Fruit fly (Drosophila melanogaster) whole organism, wandering third instar larva: ENCODE measurements around the gene Rab10.
A peak's percentile ranks its signal among the peaks of the same experiment; 100 is the strongest.

Experiments
- Abd-B ChIP-seq: fragments of >200 bp; optimal IDR thresholded peaks from 2 replicates; lab custom pipeline; 2017; ENCODE audit warnings: missing biosample characterization, missing genetic modification characterization
- CG32264 ChIP-seq: fragments of 200-800 bp; sonication (Bioruptor generic); optimal IDR thresholded peaks from 2 replicates; lab custom pipeline; 2016; ENCODE audit warnings: missing biosample characterization, missing genetic modification characterization
- CG9705 ChIP-seq: fragments of 200-800 bp; sonication (Bioruptor generic); optimal IDR thresholded peaks from 2 replicates; lab custom pipeline; 2018; ENCODE audit warnings: missing biosample characterization, mild to moderate bottlenecking, missing genetic modification characterization
- CrebA ChIP-seq: fragments of 200-800 bp; sonication (Bioruptor generic); optimal IDR thresholded peaks from 2 replicates; lab custom pipeline; 2016; ENCODE audit warnings: missing biosample characterization, mild to moderate bottlenecking, missing genetic modification characterization, borderline replicate concordance
- Dfd ChIP-seq: fragments of >200 bp; optimal IDR thresholded peaks from 2 replicates; lab custom pipeline; 2017; ENCODE audit warnings: missing biosample characterization, missing genetic modification characterization
- HLH106 ChIP-seq: fragments of 200-800 bp; optimal IDR thresholded peaks from 3 replicates; lab custom pipeline; 2019; ENCODE audit warnings: missing biosample characterization, mild to moderate bottlenecking, missing genetic modification characterization, moderate library complexity
- Hnf4 ChIP-seq: fragments of 200-800 bp; sonication (Bioruptor generic); optimal IDR thresholded peaks from 2 replicates; lab custom pipeline; 2016; ENCODE audit warnings: missing biosample characterization, mild to moderate bottlenecking, missing genetic modification characterization
- Hr78 ChIP-seq: fragments of >200 bp; optimal IDR thresholded peaks from 2 replicates; lab custom pipeline; 2017; ENCODE audit warnings: missing biosample characterization, missing genetic modification characterization
- Hr83 ChIP-seq: fragments of 200-300 bp; sonication (Bioruptor generic); optimal IDR thresholded peaks from 2 replicates; lab custom pipeline; 2016; ENCODE audit warnings: missing biosample characterization, mild to moderate bottlenecking, missing genetic modification characterization, moderate library complexity; ENCODE audit not compliant: poor library complexity, severe bottlenecking
- Jra ChIP-seq: sonication (Bioruptor generic); optimal IDR thresholded peaks from 2 replicates; lab custom pipeline; 2016; ENCODE audit warnings: missing biosample characterization, missing genetic modification characterization
- Myc ChIP-seq: fragments of >200 bp; optimal IDR thresholded peaks from 2 replicates; lab custom pipeline; 2017
- N ChIP-seq: fragments of >200 bp; optimal IDR thresholded peaks from 2 replicates; lab custom pipeline; 2018; ENCODE audit warnings: missing biosample characterization, missing external identifiers, missing genetic modification characterization
- OdsH ChIP-seq: fragments of 200-800 bp; sonication (Bioruptor generic); optimal IDR thresholded peaks from 2 replicates; lab custom pipeline; 2016; ENCODE audit warnings: missing biosample characterization, mild to moderate bottlenecking, missing genetic modification characterization
- Rel ChIP-seq, 2 experiments: fragments of 200-800 bp; sonication (Bioruptor generic) in 1 of 2; optimal IDR thresholded peaks; 2 replicates in 1 of 2; 3 replicates in 1 of 2; lab custom pipeline; 2016 to 2019; ENCODE audit warnings: mild to moderate bottlenecking in 2 of 2, missing biosample characterization in 2 of 2, missing genetic modification characterization in 2 of 2, moderate library complexity in 1 of 2
- Sp1 ChIP-seq: fragments of 200-800 bp; sonication (Bioruptor generic); optimal IDR thresholded peaks from 3 replicates; lab custom pipeline; 2019; ENCODE audit warnings: missing biosample characterization, mild to moderate bottlenecking, missing genetic modification characterization, moderate library complexity
- Vsx2 ChIP-seq: fragments of 200-300, 225-300 bp; sonication (Bioruptor generic); optimal IDR thresholded peaks from 2 replicates; lab custom pipeline; 2018; ENCODE audit warnings: missing biosample characterization, missing genetic modification characterization; ENCODE audit not compliant: partially characterized antibody
- br ChIP-seq: fragments of 200-800 bp; sonication (Bioruptor generic); optimal IDR thresholded peaks from 2 replicates; lab custom pipeline; 2016; ENCODE audit warnings: missing biosample characterization, missing genetic modification characterization
- brk ChIP-seq: fragments of 200-800 bp; sonication (Bioruptor generic); optimal IDR thresholded peaks from 2 replicates; lab custom pipeline; 2016; ENCODE audit warnings: missing biosample characterization, mild to moderate bottlenecking, missing genetic modification characterization
- dl ChIP-seq, 2 experiments: fragments of 175-275, 200-275 bp in 1 of 2; fragments of 200-275 bp in 1 of 2; sonication (Bioruptor generic); optimal IDR thresholded peaks; lab custom pipeline; 2018; ENCODE audit warnings: mild to moderate bottlenecking in 2 of 2, missing biosample characterization in 2 of 2, missing genetic modification characterization in 2 of 2, moderate library complexity in 2 of 2; ENCODE audit not compliant: partially characterized antibody in 2 of 2, insufficient read depth in 1 of 2
- dmrt93B ChIP-seq: fragments of 200-800 bp; sonication (Bioruptor generic); optimal IDR thresholded peaks from 2 replicates; lab custom pipeline; 2018; ENCODE audit warnings: missing biosample characterization, mild to moderate bottlenecking, missing genetic modification characterization
- dsf ChIP-seq: sonication (Bioruptor generic); optimal IDR thresholded peaks from 2 replicates; lab custom pipeline; 2016; ENCODE audit warnings: missing biosample characterization, missing genetic modification characterization, borderline replicate concordance
- ey ChIP-seq: fragments of 200-800 bp; sonication (Bioruptor generic); optimal IDR thresholded peaks from 2 replicates; lab custom pipeline; 2016; ENCODE audit warnings: missing biosample characterization, missing genetic modification characterization
- foxo ChIP-seq, 2 experiments: fragments of 200-800 bp; sonication (Bioruptor generic); optimal IDR thresholded peaks; 2 replicates in 1 of 2; 3 replicates in 1 of 2; lab custom pipeline; 2016 to 2017; ENCODE audit warnings: missing biosample characterization in 2 of 2, missing genetic modification characterization in 2 of 2
- fru ChIP-seq: fragments of 200-800 bp; sonication (Bioruptor generic); optimal IDR thresholded peaks from 3 replicates; lab custom pipeline; 2016; ENCODE audit warnings: missing biosample characterization, mild to moderate bottlenecking, missing genetic modification characterization
- h ChIP-seq: fragments of 200-800 bp; sonication (Bioruptor generic); optimal IDR thresholded peaks from 3 replicates; lab custom pipeline; 2016; ENCODE audit warnings: missing biosample characterization, mild to moderate bottlenecking, missing genetic modification characterization
- jim ChIP-seq: fragments of 175-275, 200-325 bp; sonication (Bioruptor generic); optimal IDR thresholded peaks from 2 replicates; lab custom pipeline; 2016; ENCODE audit warnings: missing biosample characterization, mild to moderate bottlenecking, missing genetic modification characterization
- lola ChIP-seq: fragments of >200 bp; optimal IDR thresholded peaks from 2 replicates; lab custom pipeline; 2017; ENCODE audit warnings: missing biosample characterization, missing genetic modification characterization
- pan ChIP-seq: fragments of >200 bp; optimal IDR thresholded peaks from 2 replicates; lab custom pipeline; 2017
- psq ChIP-seq: fragments of 200-800 bp; sonication (Bioruptor generic); optimal IDR thresholded peaks from 3 replicates; lab custom pipeline; 2017; ENCODE audit warnings: missing biosample characterization, mild to moderate bottlenecking, missing genetic modification characterization, moderate library complexity
- rgr ChIP-seq: fragments of 200-800 bp; sonication (Bioruptor generic); optimal IDR thresholded peaks from 3 replicates; lab custom pipeline; 2016; ENCODE audit warnings: missing biosample characterization, mild to moderate bottlenecking, missing genetic modification characterization
- sage ChIP-seq: fragments of 200-800 bp; sonication (Bioruptor generic); optimal IDR thresholded peaks from 2 replicates; lab custom pipeline; 2016; ENCODE audit warnings: missing biosample characterization, mild to moderate bottlenecking, missing genetic modification characterization
- sv ChIP-seq: fragments of 200-800 bp; sonication (Bioruptor generic); optimal IDR thresholded peaks from 3 replicates; lab custom pipeline; 2016; ENCODE audit warnings: missing biosample characterization, missing genetic modification characterization
- tai ChIP-seq: sonication (Bioruptor generic); optimal IDR thresholded peaks from 2 replicates; lab custom pipeline; 2016; ENCODE audit warnings: missing biosample characterization, missing genetic modification characterization
- usp ChIP-seq: fragments of >200 bp; optimal IDR thresholded peaks from 2 replicates; lab custom pipeline; 2017; ENCODE audit warnings: missing biosample characterization, missing genetic modification characterization
- woc ChIP-seq: sonication (Bioruptor generic); optimal IDR thresholded peaks from 2 replicates; lab custom pipeline; 2016; ENCODE audit warnings: missing biosample characterization, mild to moderate bottlenecking, missing genetic modification characterization

The Rab10 gene

dm6 chrX:20235794-20236513 lies 15.2 kb upstream of the Rab10 start, which contains the start of gene sw:
Gene sw, minus strand, starts transcription at chrX:20236382.
- TF ChIP-seq CG32264 (GFP tag; lab: Kevin White, UChicago), result no peak
- TF ChIP-seq dmrt93B, result peak; percentile 47
- peak; percentile 43 for TF ChIP-seq Sp1 (GFP tag; lab: Kevin White, UChicago)
- TF ChIP-seq woc (GFP tag; lab: Kevin White, UChicago), result peak; percentile 78
- TF ChIP-seq Jra (GFP tag; lab: Kevin White, UChicago), result peak; percentile 46
- TF ChIP-seq tai (GFP tag; lab: Kevin White, UChicago), result peak; percentile 39
- peak; percentile 76 for TF ChIP-seq HLH106
- no peak for TF ChIP-seq CrebA
- TF ChIP-seq foxo (GFP tag; optimal IDR thresholded peaks at IDR 0.05; lab: Kevin White, UChicago), result peak in 1 of 2 experiments; percentile 53
- TF ChIP-seq N (GFP tag; lab: Kevin White, UChicago), result no peak
- TF ChIP-seq dl (GFP tag; optimal IDR thresholded peaks at IDR 0.05; lab: Kevin White, UChicago; ENCODE audit: insufficient read depth in 1 of 2, partially characterized antibody in 2 of 2), result no peak
- TF ChIP-seq Hr83 (GFP tag; lab: Kevin White, UChicago), result no peak
- no peak for TF ChIP-seq usp (GFP tag; lab: Kevin White, UChicago)
- TF ChIP-seq brk (GFP tag; lab: Kevin White, UChicago), result no peak
- peak; percentile 73 for TF ChIP-seq fru (GFP tag; lab: Kevin White, UChicago)
- TF ChIP-seq Vsx2 (GFP tag; lab: Kevin White, UChicago), result no peak
- no peak for TF ChIP-seq dsf
- TF ChIP-seq psq (GFP tag; lab: Kevin White, UChicago), result peak; percentile 13
- TF ChIP-seq sage (GFP tag; lab: Kevin White, UChicago), result no peak
- TF ChIP-seq jim (GFP tag; lab: Kevin White, UChicago), result no peak
- no peak for TF ChIP-seq Dfd
- TF ChIP-seq ey (GFP tag; lab: Kevin White, UChicago), result peak; percentile 56
- no peak for TF ChIP-seq pan (lab: Kevin White, UChicago)
- peak; percentile 57 for TF ChIP-seq Hnf4
- no peak for TF ChIP-seq OdsH
- TF ChIP-seq Hr78 (GFP tag; lab: Kevin White, UChicago), result no peak
- peak; percentile 26 for TF ChIP-seq rgr (GFP tag; lab: Kevin White, UChicago)
- TF ChIP-seq sv (GFP tag; lab: Kevin White, UChicago), result peak; percentile 17
- peak; percentile 31 for TF ChIP-seq h (GFP tag; lab: Kevin White, UChicago)
- peak; percentile 54 for TF ChIP-seq br (GFP tag; lab: Kevin White, UChicago)
- no peak for TF ChIP-seq lola
- peak; percentile 52 for TF ChIP-seq CG9705 (GFP tag; lab: Kevin White, UChicago)
- no peak for TF ChIP-seq Rel (GFP tag; optimal IDR thresholded peaks at IDR 0.05; lab: Kevin White, UChicago)
- TF ChIP-seq Rel (tag; optimal IDR thresholded peaks at IDR 0.05; lab: Kevin White, UChicago), result no peak
- no peak for TF ChIP-seq Abd-B (GFP tag; lab: Kevin White, UChicago)
- no peak for TF ChIP-seq Myc

dm6 chrX:20237914-20238313 lies 13.2 kb upstream of the Rab10 start:
- TF ChIP-seq jim (GFP tag; lab: Kevin White, UChicago) (no peak), dl (GFP tag; optimal IDR thresholded peaks at IDR 0.05; lab: Kevin White, UChicago; ENCODE audit: insufficient read depth in 1 of 2, partially characterized antibody in 2 of 2) (no peak), CG9705 (GFP tag; lab: Kevin White, UChicago) (no peak), pan (lab: Kevin White, UChicago) (no peak), CG32264 (GFP tag; lab: Kevin White, UChicago) (no peak), h (GFP tag; lab: Kevin White, UChicago) (no peak), fru (GFP tag; lab: Kevin White, UChicago) (no peak), Hr78 (GFP tag; lab: Kevin White, UChicago) (no peak), Abd-B (GFP tag; lab: Kevin White, UChicago) (no peak)
